Fruit fly (Drosophila melanogaster) whole organism, embryonic: ENCODE data around the gene Syt1.
A peak's percentile ranks its signal among the peaks of the same experiment; 100 is the strongest.

Experiments used
- Aef1 ChIP-seq: fragments of 200-800 bp; sonication (Bioruptor generic); IDR thresholded peaks from 3 replicates; pipeline ENCODE4 v1.3.6; 2022; ENCODE audit warnings: missing biosample characterization, missing genetic modification characterization
- BEAF-32 ChIP-seq: fragments of 200-800 bp; sonication (Bioruptor generic); optimal IDR thresholded peaks from 3 replicates; lab custom pipeline; 2017; ENCODE audit warnings: missing biosample characterization, missing genetic modification characterization, mild to moderate bottlenecking, moderate library complexity, missing genetic modification reagents
- C15 ChIP-seq: fragments of 200-800 bp; sonication (Bioruptor generic); IDR thresholded peaks from 3 replicates; pipeline ENCODE4 v1.3.6; 2022; ENCODE audit warnings: missing biosample characterization, missing genetic modification characterization
- CG10147 ChIP-seq: fragments of 200-800 bp; sonication (Bioruptor generic); optimal IDR thresholded peaks from 2 replicates; lab custom pipeline; 2019; ENCODE audit warnings: missing biosample characterization, mild to moderate bottlenecking, missing genetic modification characterization, moderate library complexity
- CG10543 ChIP-seq: fragments of 200-800 bp; sonication (Bioruptor generic); optimal IDR thresholded peaks from 3 replicates; lab custom pipeline; 2017; ENCODE audit warnings: missing biosample characterization, mild to moderate bottlenecking, missing genetic modification characterization, moderate library complexity
- CG10565 ChIP-seq: fragments of 200-800 bp; sonication (Bioruptor generic); optimal IDR thresholded peaks from 3 replicates; lab custom pipeline; 2016; ENCODE audit warnings: missing biosample characterization, mild to moderate bottlenecking, missing genetic modification characterization
- CG10979 ChIP-seq: fragments of 200-800 bp; sonication (Bioruptor generic); optimal IDR thresholded peaks from 2 replicates; lab custom pipeline; 2018; ENCODE audit warnings: missing biosample characterization, mild to moderate bottlenecking, missing genetic modification characterization, moderate library complexity
- CG11247 ChIP-seq: fragments of 200-800 bp; sonication (Bioruptor generic); IDR thresholded peaks from 2 replicates; pipeline ENCODE4 v1.3.6; 2022; ENCODE audit warnings: missing biosample characterization, missing genetic modification characterization
- CG12942 ChIP-seq: fragments of 200-800 bp; sonication (Bioruptor generic); optimal IDR thresholded peaks from 3 replicates; lab custom pipeline; 2016; ENCODE audit warnings: missing biosample characterization, missing genetic modification characterization
- CG13296 ChIP-seq: fragments of 200-800 bp; sonication (Bioruptor generic); optimal IDR thresholded peaks from 3 replicates; lab custom pipeline; 2018; ENCODE audit warnings: missing biosample characterization, mild to moderate bottlenecking, missing genetic modification characterization
- CG13624 ChIP-seq: fragments of 200-800 bp; sonication (Bioruptor generic); optimal IDR thresholded peaks from 2 replicates; lab custom pipeline; 2016; ENCODE audit warnings: missing biosample characterization, missing genetic modification characterization
- CG18599 ChIP-seq: fragments of 200-800 bp; sonication (Bioruptor generic); optimal IDR thresholded peaks from 3 replicates; lab custom pipeline; 2017; ENCODE audit warnings: missing biosample characterization, missing genetic modification characterization, mild to moderate bottlenecking, moderate library complexity, missing genetic modification reagents
- CG3838 ChIP-seq: fragments of 200-800 bp; sonication (Bioruptor generic); optimal IDR thresholded peaks from 3 replicates; lab custom pipeline; 2016; ENCODE audit warnings: missing biosample characterization, missing genetic modification characterization
- CG3847 ChIP-seq: fragments of 200-800 bp; sonication (Bioruptor generic); IDR thresholded peaks from 2 replicates; pipeline ENCODE4 v1.3.6; 2022; ENCODE audit warnings: missing biosample characterization, missing genetic modification characterization
- CG6254 ChIP-seq: fragments of 200-800 bp; sonication (Bioruptor generic); optimal IDR thresholded peaks from 3 replicates; lab custom pipeline; 2017; ENCODE audit warnings: mild to moderate bottlenecking, missing biosample characterization, missing genetic modification reagents, missing genetic modification characterization
- CG6791 ChIP-seq: fragments of 200-800 bp; sonication (Bioruptor generic); IDR thresholded peaks from 3 replicates; pipeline ENCODE4 v1.3.6; 2022; ENCODE audit warnings: missing biosample characterization, missing genetic modification characterization; ENCODE audit not compliant: partially characterized antibody
- CG9609 ChIP-seq: fragments of 200-800 bp; sonication (Bioruptor generic); optimal IDR thresholded peaks from 3 replicates; lab custom pipeline; 2016; ENCODE audit warnings: missing biosample characterization, missing genetic modification characterization
- CG9817 ChIP-seq: fragments of 200-800 bp; sonication (Bioruptor generic); optimal IDR thresholded peaks from 2 replicates; lab custom pipeline; 2018; ENCODE audit warnings: missing biosample characterization, mild to moderate bottlenecking, missing genetic modification characterization, moderate library complexity
- CG9876 ChIP-seq: fragments of 200-800 bp; sonication (Bioruptor generic); optimal IDR thresholded peaks from 2 replicates; lab custom pipeline; 2016; ENCODE audit warnings: missing biosample characterization, missing genetic modification characterization
- Dll ChIP-seq: fragments of 200-800 bp; sonication (Bioruptor generic); IDR thresholded peaks from 4 replicates; pipeline ENCODE4 v1.3.6; 2022; ENCODE audit warnings: missing biosample characterization, missing genetic modification characterization; ENCODE audit not compliant: partially characterized antibody
- ERR ChIP-seq: fragments of 200-800 bp; sonication (Bioruptor generic); optimal IDR thresholded peaks from 2 replicates; lab custom pipeline; 2016; ENCODE audit warnings: missing biosample characterization, missing genetic modification characterization
- Hand ChIP-seq: fragments of 200-800 bp; sonication (Bioruptor generic); optimal IDR thresholded peaks from 2 replicates; lab custom pipeline; 2017; ENCODE audit warnings: mild to moderate bottlenecking, missing biosample characterization, missing genetic modification reagents, missing genetic modification characterization
- Hsf ChIP-seq: fragments of 200-800 bp; sonication (Bioruptor generic); optimal IDR thresholded peaks from 3 replicates; lab custom pipeline; 2016; ENCODE audit warnings: missing biosample characterization, missing genetic modification characterization
- NFAT ChIP-seq: fragments of 200-800 bp; sonication (Bioruptor generic); IDR thresholded peaks from 2 replicates; pipeline ENCODE4 v1.3.6; 2022; ENCODE audit warnings: missing biosample characterization, missing genetic modification characterization
- Sox102F ChIP-seq: fragments of 200-800 bp; sonication (Bioruptor generic); optimal IDR thresholded peaks from 2 replicates; lab custom pipeline; 2018; ENCODE audit warnings: missing biosample characterization, mild to moderate bottlenecking, missing genetic modification characterization, moderate library complexity
- Xrp1 ChIP-seq: fragments of 200-800 bp; sonication (Bioruptor generic); IDR thresholded peaks from 2 replicates; pipeline ENCODE4 v1.3.6; 2022; ENCODE audit warnings: missing biosample characterization, missing genetic modification characterization
- cato ChIP-seq: fragments of 200-800 bp; sonication (Bioruptor generic); optimal IDR thresholded peaks from 2 replicates; lab custom pipeline; 2016; ENCODE audit warnings: missing biosample characterization, missing genetic modification characterization, borderline replicate concordance
- chif ChIP-seq, 2 experiments: fragments of 200-800 bp; sonication (Bioruptor generic); optimal IDR thresholded peaks; 3 replicates each; lab custom pipeline; 2016; ENCODE audit warnings: missing biosample characterization in 2 of 2, missing genetic modification characterization in 2 of 2
- croc ChIP-seq: fragments of 200-800 bp; sonication (Bioruptor generic); conservative IDR thresholded peaks from 3 replicates; pipeline ENCODE4 v1.3.6; 2022; ENCODE audit warnings: missing biosample characterization, missing genetic modification characterization
- da ChIP-seq: fragments of 200-800 bp; sonication (Bioruptor generic); optimal IDR thresholded peaks from 2 replicates; lab custom pipeline; 2016; ENCODE audit warnings: missing biosample characterization, missing genetic modification characterization
- dimm ChIP-seq: fragments of 200-800 bp; sonication (Bioruptor generic); IDR thresholded peaks from 2 replicates; pipeline ENCODE4 v1.3.6; 2022; ENCODE audit warnings: missing biosample characterization, missing genetic modification characterization
- dm ChIP-seq: fragments of 200-800 bp; sonication (Bioruptor generic); optimal IDR thresholded peaks from 3 replicates; lab custom pipeline; 2016; ENCODE audit warnings: missing biosample characterization, missing genetic modification characterization
- fd3F ChIP-seq: fragments of 200-800 bp; sonication (Bioruptor generic); optimal IDR thresholded peaks from 2 replicates; lab custom pipeline; 2018; ENCODE audit warnings: missing biosample characterization, mild to moderate bottlenecking, missing genetic modification characterization, moderate library complexity
- gcm2 ChIP-seq: fragments of 200-800 bp; sonication (Bioruptor generic); optimal IDR thresholded peaks from 2 replicates; lab custom pipeline; 2016; ENCODE audit warnings: missing biosample characterization, missing genetic modification characterization
- hkb ChIP-seq, 2 experiments: fragments of 200-800 bp in 1 of 2; fragments of >200 bp in 1 of 2; sonication (Bioruptor generic) in 1 of 2; IDR thresholded peaks in 1 of 2; optimal IDR thresholded peaks in 1 of 2; 2 replicates each; pipeline versions ENCODE4 v1.3.6 to Lab custom; 2017 to 2022; ENCODE audit warnings: missing biosample characterization in 1 of 2, missing genetic modification characterization in 1 of 2
- insv ChIP-seq, 2 experiments: fragments of 200-800 bp; sonication (Bioruptor generic); optimal IDR thresholded peaks; 3 replicates each; lab custom pipeline; 2016 to 2018; ENCODE audit warnings: missing biosample characterization in 2 of 2, missing genetic modification characterization in 2 of 2
- kay ChIP-seq: fragments of 200-800 bp; sonication (Bioruptor generic); optimal IDR thresholded peaks from 2 replicates; lab custom pipeline; 2016; ENCODE audit warnings: missing biosample characterization, missing genetic modification characterization
- otp ChIP-seq: fragments of 200-800 bp; sonication (Bioruptor generic); IDR thresholded peaks from 3 replicates; pipeline ENCODE4, ENCODE4 v1.3.6; 2022; ENCODE audit warnings: missing biosample characterization, missing genetic modification characterization
- repo ChIP-seq: fragments of 200-800 bp; sonication (Bioruptor generic); optimal IDR thresholded peaks from 2 replicates; lab custom pipeline; 2016; ENCODE audit warnings: missing biosample characterization, missing genetic modification characterization
- sens-2 ChIP-seq: fragments of 200-800 bp; sonication (Bioruptor generic); IDR thresholded peaks from 2 replicates; pipeline ENCODE4 v1.3.6; 2022; ENCODE audit warnings: missing biosample characterization, missing genetic modification characterization
- so ChIP-seq: fragments of 200-800 bp; sonication (Bioruptor generic); IDR thresholded peaks from 3 replicates; pipeline ENCODE4 v1.3.6; 2022; ENCODE audit warnings: missing biosample characterization, missing genetic modification characterization
- ssp ChIP-seq: fragments of 200-800 bp; sonication (Bioruptor generic); IDR thresholded peaks from 2 replicates; pipeline ENCODE4 v1.3.6; 2022; ENCODE audit warnings: missing biosample characterization, missing genetic modification characterization
- tap ChIP-seq: fragments of 200-800 bp; optimal IDR thresholded peaks from 3 replicates; lab custom pipeline; 2019; ENCODE audit warnings: missing biosample characterization, mild to moderate bottlenecking, missing genetic modification characterization, moderate library complexity
- tgo ChIP-seq: fragments of 200-800 bp; sonication (Bioruptor generic); IDR thresholded peaks from 3 replicates; pipeline ENCODE4 v1.3.6; 2022; ENCODE audit warnings: missing biosample characterization, missing genetic modification characterization
- tio ChIP-seq: fragments of 200-800 bp; sonication (Bioruptor generic); optimal IDR thresholded peaks from 2 replicates; lab custom pipeline; 2017; ENCODE audit warnings: missing biosample characterization, missing genetic modification characterization, inconsistent platforms
- trh ChIP-seq: fragments of 200-800 bp; sonication (Bioruptor generic); optimal IDR thresholded peaks from 2 replicates; lab custom pipeline; 2016; ENCODE audit warnings: missing biosample characterization, missing genetic modification characterization
- ttk ChIP-seq: fragments of 200-800 bp; sonication (Bioruptor generic); IDR thresholded peaks from 2 replicates; pipeline ENCODE4 v2.1.2; 2022; ENCODE audit warnings: missing biosample characterization, missing genetic modification characterization
- tx ChIP-seq: fragments of 200-800 bp; sonication (Bioruptor generic); optimal IDR thresholded peaks from 2 replicates; lab custom pipeline; 2016; ENCODE audit warnings: missing biosample characterization, missing genetic modification characterization
- wek ChIP-seq: fragments of 200-800 bp; sonication (Bioruptor generic); optimal IDR thresholded peaks from 3 replicates; lab custom pipeline; 2018; ENCODE audit warnings: missing biosample characterization, mild to moderate bottlenecking, missing genetic modification characterization, moderate library complexity

Syt1 gene

DNA sequence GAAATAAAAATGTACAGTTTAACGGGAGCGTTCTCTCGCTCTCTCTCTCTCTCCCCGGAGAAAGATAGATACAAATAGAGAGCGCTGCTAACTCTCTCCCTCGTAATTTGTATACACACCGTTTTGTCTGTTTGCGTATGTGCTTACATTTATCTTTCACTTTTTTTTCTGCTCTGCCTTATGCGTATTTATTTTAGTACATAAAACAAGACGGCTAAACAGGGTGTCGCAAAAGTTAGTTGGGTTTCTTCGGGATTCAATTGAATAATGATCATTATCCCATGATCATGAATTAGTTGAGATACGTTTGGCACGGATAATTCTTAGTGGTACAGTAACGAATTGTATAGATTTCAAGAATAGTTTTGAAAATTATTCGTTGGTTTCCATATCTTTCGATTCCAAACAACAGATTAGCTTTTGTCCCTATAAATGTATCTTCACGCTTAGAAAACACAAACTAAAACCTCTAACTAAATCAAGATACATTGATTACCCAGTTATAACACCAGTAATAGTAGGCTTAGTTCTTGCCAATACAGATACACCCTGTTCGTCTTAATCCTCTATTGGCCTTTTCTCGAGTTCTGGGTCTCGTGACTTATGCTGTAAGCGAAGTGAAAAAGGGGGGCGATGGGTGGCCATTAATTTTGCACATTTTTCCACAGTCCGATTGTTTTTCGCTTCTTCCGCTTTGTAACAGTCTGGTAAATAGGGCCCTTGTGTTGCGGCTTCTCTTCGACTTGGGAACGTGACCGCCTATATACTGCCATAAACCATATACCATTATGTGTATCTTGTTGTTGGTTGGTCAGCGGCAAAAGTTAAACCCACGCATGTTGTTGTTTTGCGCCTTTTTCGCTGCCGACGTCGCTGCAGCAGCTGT lies 45.1 kb downstream of the Syt1 start (continued):
- TF ChIP-seq repo = peak; percentile 15
- peak; percentile 72 for TF ChIP-seq da (GFP tag; lab: Kevin White, UChicago)
- TF ChIP-seq CG10147 = peak; percentile 92
- peak; percentile 32 for TF ChIP-seq trh (GFP tag; lab: Kevin White, UChicago)
- peak; percentile 74 for TF ChIP-seq tx
- peak; percentile 59 for TF ChIP-seq tio (GFP tag; lab: Kevin White, UChicago)
- peak; percentile 60 for TF ChIP-seq kay (GFP tag; lab: Kevin White, UChicago)
- TF ChIP-seq chif (GFP tag; optimal IDR thresholded peaks at IDR 0.05; lab: Kevin White, UChicago) = peak; percentile 29 to 73
- TF ChIP-seq tgo = no peak
- peak; percentile 75 for TF ChIP-seq cato (GFP tag; lab: Kevin White, UChicago)
- TF ChIP-seq ttk (GFP tag; lab: Robert Waterston, UW) = no peak
- TF ChIP-seq CG13624 (GFP tag; lab: Kevin White, UChicago) = peak; percentile 82
- no peak for TF ChIP-seq sens-2 (GFP tag; lab: Robert Waterston, UW)
- peak; percentile 69 for TF ChIP-seq fd3F (GFP tag; lab: Kevin White, UChicago)
- no peak for TF ChIP-seq hkb (optimal IDR thresholded peaks at IDR 0.05; lab: Kevin White, UChicago)
- no peak for TF ChIP-seq hkb (GFP tag; IDR thresholded peaks at IDR 0.05; lab: Robert Waterston, UW)
- TF ChIP-seq wek (GFP tag; lab: Kevin White, UChicago) = peak; percentile 89
- TF ChIP-seq CG12942 (GFP tag; lab: Kevin White, UChicago) = peak; percentile 43
- TF ChIP-seq insv (GFP tag; optimal IDR thresholded peaks at IDR 0.05; lab: Kevin White, UChicago) = peak in 1 of 2 experiments; percentile 18
- peak; percentile 86 for TF ChIP-seq CG13296 (GFP tag; lab: Kevin White, UChicago)
- TF ChIP-seq so (GFP tag; lab: Robert Waterston, UW) = no peak
- TF ChIP-seq gcm2 (GFP tag; lab: Kevin White, UChicago) = peak; percentile 1
- peak; percentile 92 for TF ChIP-seq CG18599 (GFP tag; lab: Kevin White, UChicago)
- no peak; the same call in 2 of the 3 replicates for TF ChIP-seq croc (GFP tag; lab: Robert Waterston, UW)
- peak; percentile 80 for TF ChIP-seq CG10543 (GFP tag; lab: Kevin White, UChicago)
- TF ChIP-seq CG9609 (GFP tag; lab: Kevin White, UChicago) = peak; percentile 70
- no peak for TF ChIP-seq CG3847
- no peak for TF ChIP-seq otp (GFP tag; lab: Robert Waterston, UW)
- TF ChIP-seq C15 = no peak
- peak; percentile 58 for TF ChIP-seq dm
- TF ChIP-seq CG10979 = peak; percentile 72
- peak; percentile 89 for TF ChIP-seq CG6254
- peak; percentile 2 for TF ChIP-seq CG9876
- TF ChIP-seq CG6791 = no peak
- TF ChIP-seq CG3838 = no peak
- no peak for TF ChIP-seq Xrp1
- TF ChIP-seq Hsf (GFP tag; lab: Kevin White, UChicago) = peak; percentile 72
- no peak for TF ChIP-seq Dll (GFP tag; lab: Robert Waterston, UW)
- TF ChIP-seq NFAT (GFP tag; lab: Robert Waterston, UW) = no peak
- TF ChIP-seq BEAF-32 (GFP tag; lab: Kevin White, UChicago) = no peak
- TF ChIP-seq ssp (GFP tag; lab: Robert Waterston, UW) = no peak
- TF ChIP-seq tap (tag; lab: Kevin White, UChicago) = peak; percentile 87
- TF ChIP-seq Sox102F (GFP tag; lab: Kevin White, UChicago) = peak; percentile 81
- peak; percentile 0 for TF ChIP-seq ERR
- no peak for TF ChIP-seq Aef1 (GFP tag; lab: Robert Waterston, UW)
- TF ChIP-seq CG10565 = peak; percentile 22
- TF ChIP-seq Hand (GFP tag; lab: Kevin White, UChicago) = peak; percentile 82
- no peak for TF ChIP-seq dimm (GFP tag; lab: Robert Waterston, UW)
- peak; percentile 79 for TF ChIP-seq CG9817
- no peak for TF ChIP-seq CG11247 (GFP tag; lab: Robert Waterston, UW)
